Fruit fly (Drosophila melanogaster): ENCODE results near the gene inaF-C.

Gene inaF-C

DNA sequence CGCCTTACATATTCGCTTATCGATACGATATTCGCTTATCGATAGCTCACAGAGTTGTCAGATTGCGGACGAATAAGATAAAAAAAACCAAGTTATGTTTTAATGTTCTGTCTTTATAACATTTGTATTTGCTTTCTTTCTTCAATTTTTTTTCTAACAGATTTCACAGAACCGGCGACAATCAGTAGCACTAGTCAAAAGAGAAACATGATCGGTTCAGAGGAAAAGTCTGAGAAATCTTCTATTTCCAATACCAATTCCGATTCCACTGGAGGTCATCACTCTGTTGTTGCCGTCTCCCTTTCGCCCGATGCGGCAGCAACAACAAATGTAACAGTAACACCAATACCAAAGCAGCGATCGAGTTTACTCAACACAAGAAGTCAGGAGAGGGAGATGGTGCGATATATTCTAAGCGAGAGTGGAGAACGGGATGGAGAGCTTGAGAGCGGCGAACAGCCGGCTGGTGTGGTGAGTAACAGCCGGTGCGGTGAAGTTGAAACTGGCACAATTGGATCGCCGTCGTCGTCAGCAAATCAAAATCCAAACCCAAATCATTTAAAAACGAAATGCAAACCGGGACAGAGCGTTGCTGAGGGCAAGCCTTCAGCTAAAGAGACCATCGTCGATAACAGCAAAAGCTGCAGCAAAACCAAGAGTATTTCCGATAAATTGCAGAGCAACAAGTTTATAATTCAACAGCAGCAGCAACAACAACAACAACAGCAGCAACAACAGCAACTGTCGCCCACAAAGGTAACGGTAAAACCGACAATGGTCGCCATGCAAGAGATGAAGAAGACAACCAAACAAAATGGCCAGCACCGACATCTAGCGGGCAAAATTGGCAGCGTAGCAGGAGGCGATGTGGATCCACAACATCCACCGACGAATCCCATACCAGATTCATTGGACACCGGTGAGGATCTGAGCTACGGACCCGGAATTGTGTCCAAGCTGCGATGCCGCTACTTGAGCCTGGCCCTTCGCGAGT, 49.7 kb downstream of the inaF-C start (continued):
- peak; percentile 64 for TF ChIP-seq CG11504 (tag; optimal IDR thresholded peaks at IDR 0.05)
- peak; percentile 77 for TF ChIP-seq mam (GFP tag; optimal IDR thresholded peaks at IDR 0.05)
- peak; percentile 34; the same call in 1 of the 2 replicates for TF ChIP-seq CG2129 (GFP tag; IDR thresholded peaks at IDR 0.05; ENCODE audit: partially characterized antibody)
- no peak for TF ChIP-seq nerfin-2 (GFP tag; IDR thresholded peaks at IDR 0.05; ENCODE audit: partially characterized antibody)
- TF ChIP-seq CG11695 (GFP tag; IDR thresholded peaks at IDR 0.05) = 0 out of 3 replicates have a peak, but pooled peaks have one; percentile 28
- peak; percentile 59 for TF ChIP-seq pnt (GFP tag; optimal IDR thresholded peaks at IDR 0.05)
- TF ChIP-seq Dip3 (GFP tag; optimal IDR thresholded peaks at IDR 0.05) = peak; percentile 74
- TF ChIP-seq CG6175 (GFP tag; IDR thresholded peaks at IDR 0.05) = no peak
- no peak for TF ChIP-seq CG42726 (GFP tag; IDR thresholded peaks at IDR 0.05; ENCODE audit: partially characterized antibody)
- TF ChIP-seq bab2 (GFP tag; optimal IDR thresholded peaks at IDR 0.05) = peak; percentile 69
- no peak for TF ChIP-seq corto (GFP tag; optimal IDR thresholded peaks at IDR 0.05)
- TF ChIP-seq CG5953 (GFP tag; IDR thresholded peaks at IDR 0.05) = no peak
- no peak for TF ChIP-seq eve (GFP tag; optimal IDR thresholded peaks at IDR 0.05)
- TF ChIP-seq wdn (GFP tag; IDR thresholded peaks at IDR 0.05) = peak; percentile 64; the same call in 1 of the 2 replicates
- TF ChIP-seq MTF-1 (GFP tag; optimal IDR thresholded peaks at IDR 0.05; ENCODE audit: borderline replicate concordance) = no peak
- TF ChIP-seq bsh (GFP tag; optimal IDR thresholded peaks at IDR 0.05) = peak; percentile 52 to 62
- TF ChIP-seq CG13123 (GFP tag; optimal IDR thresholded peaks at IDR 0.05) = peak; percentile 32
- TF ChIP-seq Dad (GFP tag; optimal IDR thresholded peaks at IDR 0.05) = peak; percentile 43
- TF ChIP-seq CG12391 (tag; optimal IDR thresholded peaks at IDR 0.05) = peak; percentile 75
- TF ChIP-seq CG10209 (GFP tag; optimal IDR thresholded peaks at IDR 0.05) = peak; percentile 36
- no peak for TF ChIP-seq CrebB (tag; optimal IDR thresholded peaks at IDR 0.05)
- peak in 1 of 2 experiments; percentile 31 for TF ChIP-seq insv (GFP tag; optimal IDR thresholded peaks at IDR 0.05)
- peak; percentile 36 for TF ChIP-seq CG6683 (GFP tag; optimal IDR thresholded peaks at IDR 0.05)
- TF ChIP-seq CG14014 (GFP tag; IDR thresholded peaks at IDR 0.05) = peak; percentile 29
- TF ChIP-seq CG17829 (tag; optimal IDR thresholded peaks at IDR 0.05) = peak; percentile 62
- peak; percentile 18; the same call in 1 of the 2 replicates for TF ChIP-seq CG32532 (GFP tag; IDR thresholded peaks at IDR 0.05)
- TF ChIP-seq CG1529 (GFP tag; optimal IDR thresholded peaks at IDR 0.05) = no peak
- TF ChIP-seq onecut (GFP tag; IDR thresholded peaks at IDR 0.05) = peak; percentile 9; the same call in 1 of the 2 replicates
- TF ChIP-seq sob (GFP tag; IDR thresholded peaks at IDR 0.05) = peak; percentile 58
- TF ChIP-seq Meics (GFP tag; optimal IDR thresholded peaks at IDR 0.05) = peak; percentile 65
- TF ChIP-seq zfh2 (GFP tag; optimal IDR thresholded peaks at IDR 0.05) = peak; percentile 79
- TF ChIP-seq CG12219 (GFP tag; optimal IDR thresholded peaks at IDR 0.05) = no peak
- peak; percentile 31 for TF ChIP-seq emc (GFP tag; optimal IDR thresholded peaks at IDR 0.05)
- no peak for TF ChIP-seq CG6254 (GFP tag; optimal IDR thresholded peaks at IDR 0.05)
- peak; percentile 69 for TF ChIP-seq CG7786 (GFP tag; optimal IDR thresholded peaks at IDR 0.05)
- TF ChIP-seq rib (GFP tag; IDR thresholded peaks at IDR 0.05) = no peak
- TF ChIP-seq CG30431 (GFP tag; optimal IDR thresholded peaks at IDR 0.05) = peak; percentile 6
- TF ChIP-seq CG11247 (GFP tag; IDR thresholded peaks at IDR 0.05) = peak; percentile 42; the same call in 1 of the 2 replicates
- no peak for TF ChIP-seq CG3838 (GFP tag; optimal IDR thresholded peaks at IDR 0.05)
- peak; percentile 24 for TF ChIP-seq CG4617 (GFP tag; optimal IDR thresholded peaks at IDR 0.05; ENCODE audit: borderline replicate concordance)
- no peak for TF ChIP-seq CG8359 (GFP tag; optimal IDR thresholded peaks at IDR 0.05; ENCODE audit: borderline replicate concordance)
- no peak for TF ChIP-seq toy (GFP tag; IDR thresholded peaks at IDR 0.05)
- TF ChIP-seq CG2202 (tag; optimal IDR thresholded peaks at IDR 0.05) = no peak
- TF ChIP-seq sens (GFP tag) = peak; percentile 94
- peak; percentile 71 for TF ChIP-seq CG18599 (GFP tag; optimal IDR thresholded peaks at IDR 0.05)
- TF ChIP-seq Hmr (GFP tag; optimal IDR thresholded peaks at IDR 0.05) = peak; percentile 70
- TF ChIP-seq Lhr (GFP tag; optimal IDR thresholded peaks at IDR 0.05) = peak; percentile 0
